Worm (Caenorhabditis elegans) whole organism, young adult: Measurements from ENCODE around the gene npr-31.

Experiments
- B0035.1 ChIP-seq: sonication (generic microtip); optimal IDR thresholded peaks from 2 replicates; lab custom pipeline; 2016; ENCODE audit warnings: missing genetic modification characterization, mild to moderate bottlenecking, missing compliant biosample characterization, missing genotype, missing genetic modification reagents
- F33H1.4 ChIP-seq: fragments of 200-800 bp; sonication (Bioruptor generic); IDR thresholded peaks from 2 replicates; pipeline ENCODE4 v1.3.6; 2022; ENCODE audit warnings: missing genetic modification reagents, missing genetic modification characterization, missing compliant biosample characterization
- F37B4.10 ChIP-seq: fragments of 200-800 bp; sonication (Bioruptor generic); IDR thresholded peaks from 2 replicates; pipeline ENCODE4 v1.3.6; 2022; ENCODE audit warnings: missing genetic modification characterization, missing compliant biosample characterization
- F55B11.4 ChIP-seq: sonication (generic microtip); optimal IDR thresholded peaks from 2 replicates; lab custom pipeline; 2016; ENCODE audit warnings: missing compliant biosample characterization, missing genetic modification characterization, borderline replicate concordance; ENCODE audit not compliant: insufficient read depth
- K11D2.4 ChIP-seq: fragments of 200-800 bp; sonication (Bioruptor generic); IDR thresholded peaks from 2 replicates; pipeline ENCODE4 v1.3.6; 2022; ENCODE audit warnings: missing genetic modification reagents, missing genetic modification characterization, missing compliant biosample characterization
- T07F8.4 ChIP-seq: sonication (generic microtip); optimal IDR thresholded peaks from 2 replicates; lab custom pipeline; 2016; ENCODE audit warnings: mild to moderate bottlenecking, missing genetic modification characterization, moderate library complexity, missing compliant biosample characterization
- Y53G8AR.9 ChIP-seq: fragments of 200-800 bp; sonication (Bioruptor generic); conservative IDR thresholded peaks from 2 replicates; pipeline ENCODE4 v1.3.6; 2022; ENCODE audit warnings: missing genetic modification reagents, missing genetic modification characterization, missing compliant biosample characterization
- Y56A3A.18 ChIP-seq: fragments of 200-800 bp; sonication (Bioruptor generic); IDR thresholded peaks from 2 replicates; pipeline ENCODE4 v1.3.6; 2022; ENCODE audit warnings: missing genetic modification reagents, missing genetic modification characterization, missing compliant biosample characterization
- ZK185.1 ChIP-seq: sonication (generic microtip); optimal IDR thresholded peaks from 2 replicates; lab custom pipeline; 2016; ENCODE audit warnings: mild to moderate bottlenecking, missing genetic modification characterization, missing compliant biosample characterization; ENCODE audit not compliant: poor library complexity, severe bottlenecking
- ama-1 ChIP-seq, 3 experiments: fragments of 150-350 bp in 1 of 3; sonication (generic microtip) in 2 of 3; optimal IDR thresholded peaks; 2 replicates each; lab custom pipeline; 2014 to 2018; ENCODE audit warnings: missing biosample characterization in 2 of 3, missing genetic modification characterization in 2 of 3, missing genetic modification reagents in 2 of 3
- cebp-1 ChIP-seq, 2 experiments: fragments of 200-800 bp in 1 of 2; sonication (Bioruptor generic) in 1 of 2; sonication (generic microtip) in 1 of 2; IDR thresholded peaks in 1 of 2; optimal IDR thresholded peaks in 1 of 2; 2 replicates each; pipeline versions ENCODE4 v1.3.6 to Lab custom; 2017 to 2022; ENCODE audit warnings: missing compliant biosample characterization in 2 of 2, missing genetic modification characterization in 2 of 2, mild to moderate bottlenecking in 1 of 2, missing genetic modification reagents in 1 of 2, moderate library complexity in 1 of 2
- cebp-2 ChIP-seq: fragments of 200-800 bp; sonication (Bioruptor generic); IDR thresholded peaks from 2 replicates; pipeline ENCODE4 v1.3.6; 2022; ENCODE audit warnings: missing genetic modification characterization, missing compliant biosample characterization
- ceh-100 ChIP-seq: fragments of 200-800 bp; sonication (Bioruptor generic); IDR thresholded peaks from 2 replicates; pipeline ENCODE4 v1.3.6; 2022; ENCODE audit warnings: missing genetic modification reagents, missing genetic modification characterization, missing compliant biosample characterization
- ceh-27 ChIP-seq: fragments of 200-800 bp; sonication (Bioruptor generic); optimal IDR thresholded peaks from 2 replicates; lab custom pipeline; 2018; ENCODE audit warnings: mild to moderate bottlenecking, missing genetic modification characterization, moderate library complexity, missing compliant biosample characterization
- die-1 ChIP-seq: sonication (generic microtip); optimal IDR thresholded peaks from 2 replicates; lab custom pipeline; 2016; ENCODE audit warnings: missing genotype, mild to moderate bottlenecking, missing genetic modification characterization, missing compliant biosample characterization
- egl-44 ChIP-seq: fragments of 200-800 bp; sonication (Bioruptor generic); IDR thresholded peaks from 2 replicates; pipeline ENCODE4 v1.3.6; 2022; ENCODE audit warnings: missing genetic modification reagents, missing genetic modification characterization, missing compliant biosample characterization
- egrh-3 ChIP-seq: fragments of 200-800 bp; sonication (Bioruptor generic); IDR thresholded peaks from 2 replicates; pipeline ENCODE4 v1.3.6; 2022; ENCODE audit warnings: missing genetic modification reagents, missing genetic modification characterization, missing compliant biosample characterization
- lin-26 ChIP-seq: fragments of 200-800 bp; sonication (Bioruptor generic); IDR thresholded peaks from 2 replicates; pipeline ENCODE4 v1.3.6; 2022; ENCODE audit warnings: missing genetic modification reagents, missing genetic modification characterization, missing compliant biosample characterization
- lin-35 ChIP-seq, 3 experiments: fragments of 150-350 bp in 2 of 3; sonication (generic microtip) in 1 of 3; optimal IDR thresholded peaks; 2 replicates each; lab custom pipeline; 2014 to 2018; ENCODE audit warnings: missing biosample characterization in 3 of 3, missing genetic modification characterization in 3 of 3, missing genetic modification reagents in 3 of 3
- lir-1 ChIP-seq: fragments of 200-800 bp; sonication (Bioruptor generic); conservative IDR thresholded peaks from 2 replicates; pipeline ENCODE4 v1.3.6; 2022; ENCODE audit warnings: missing genetic modification reagents, missing genetic modification characterization, missing compliant biosample characterization
- madf-3 ChIP-seq: fragments of 200-800 bp; sonication (Bioruptor generic); IDR thresholded peaks from 2 replicates; pipeline ENCODE4 v1.3.6; 2022; ENCODE audit warnings: missing genetic modification reagents, missing genetic modification characterization, missing compliant biosample characterization
- mel-28 ChIP-seq: sonication (generic microtip); optimal IDR thresholded peaks from 2 replicates; lab custom pipeline; 2016; ENCODE audit warnings: borderline replicate concordance, mild to moderate bottlenecking, missing genetic modification characterization, missing compliant biosample characterization
- nfya-1 ChIP-seq: sonication (generic microtip); optimal IDR thresholded peaks from 2 replicates; lab custom pipeline; 2017; ENCODE audit warnings: antibody characterized with exemption, missing compliant biosample characterization, missing genetic modification characterization, borderline replicate concordance; ENCODE audit not compliant: insufficient read depth
- nfyb-1 ChIP-seq: fragments of 200-800 bp; sonication (Bioruptor generic); IDR thresholded peaks from 2 replicates; pipeline ENCODE4 v1.3.6; 2022; ENCODE audit warnings: missing genetic modification reagents, missing genetic modification characterization, missing compliant biosample characterization
- nhr-179 ChIP-seq: sonication (generic microtip); optimal IDR thresholded peaks from 2 replicates; lab custom pipeline; 2016; ENCODE audit warnings: mild to moderate bottlenecking, missing genetic modification characterization, missing compliant biosample characterization
- nhr-90 ChIP-seq: sonication (generic microtip); optimal IDR thresholded peaks from 2 replicates; lab custom pipeline; 2016; ENCODE audit warnings: missing genotype, mild to moderate bottlenecking, missing genetic modification characterization, missing compliant biosample characterization
- rec-8 ChIP-seq, 2 experiments: sonication (generic microtip); optimal IDR thresholded peaks; 2 replicates each; lab custom pipeline; 2016; ENCODE audit warnings: mild to moderate bottlenecking in 2 of 2, missing genetic modification characterization in 2 of 2, missing genetic modification reagents in 2 of 2, missing genotype in 2 of 2, missing biosample characterization in 1 of 2, missing compliant biosample characterization in 1 of 2, moderate library complexity in 1 of 2
- rpc-1 ChIP-seq, 2 experiments: fragments of 150-350 bp in 1 of 2; sonication (generic microtip) in 1 of 2; optimal IDR thresholded peaks; 2 replicates each; lab custom pipeline; 2014 to 2018; ENCODE audit warnings: missing biosample characterization in 1 of 2, missing genetic modification characterization in 1 of 2, missing genetic modification reagents in 1 of 2, missing genotype in 1 of 2
- snpc-1.1 ChIP-seq: sonication (generic microtip); optimal IDR thresholded peaks from 2 replicates; lab custom pipeline; 2017; ENCODE audit warnings: missing genetic modification characterization, mild to moderate bottlenecking, missing compliant biosample characterization, antibody characterized with exemption, moderate library complexity, missing genotype, missing genetic modification reagents; ENCODE audit not compliant: insufficient read depth
- snpc-1.3 ChIP-seq: sonication (generic microtip); optimal IDR thresholded peaks from 2 replicates; lab custom pipeline; 2017; ENCODE audit warnings: missing genetic modification characterization, mild to moderate bottlenecking, missing compliant biosample characterization, antibody characterized with exemption, moderate library complexity, missing genotype, missing genetic modification reagents; ENCODE audit not compliant: insufficient read depth
- snpc-4 ChIP-seq, 5 experiments: fragments of 150-350 bp in 1 of 5; sonication (generic microtip) in 4 of 5; optimal IDR thresholded peaks; 2 replicates each; lab custom pipeline; 2014 to 2018; ENCODE audit warnings: missing genetic modification characterization in 5 of 5, missing biosample characterization in 3 of 5, antibody characterized with exemption in 2 of 5, mild to moderate bottlenecking in 2 of 5, missing compliant biosample characterization in 2 of 5, missing genotype in 2 of 5, moderate library complexity in 2 of 5, missing genetic modification reagents in 1 of 5
- tbx-9 ChIP-seq: sonication (generic microtip); optimal IDR thresholded peaks from 2 replicates; lab custom pipeline; 2016; ENCODE audit warnings: borderline replicate concordance, missing genetic modification characterization, inconsistent platforms, missing compliant biosample characterization
- unc-130 ChIP-seq: sonication (generic microtip); optimal IDR thresholded peaks from 2 replicates; lab custom pipeline; 2016; ENCODE audit warnings: missing genetic modification reagents, missing genetic modification characterization, missing compliant biosample characterization
- zfh-2 ChIP-seq: fragments of 200-800 bp; sonication (Bioruptor generic); conservative IDR thresholded peaks from 2 replicates; pipeline ENCODE4 v1.3.6; 2022; ENCODE audit warnings: missing genetic modification reagents, missing genetic modification characterization, missing compliant biosample characterization

npr-31 gene

DNA sequence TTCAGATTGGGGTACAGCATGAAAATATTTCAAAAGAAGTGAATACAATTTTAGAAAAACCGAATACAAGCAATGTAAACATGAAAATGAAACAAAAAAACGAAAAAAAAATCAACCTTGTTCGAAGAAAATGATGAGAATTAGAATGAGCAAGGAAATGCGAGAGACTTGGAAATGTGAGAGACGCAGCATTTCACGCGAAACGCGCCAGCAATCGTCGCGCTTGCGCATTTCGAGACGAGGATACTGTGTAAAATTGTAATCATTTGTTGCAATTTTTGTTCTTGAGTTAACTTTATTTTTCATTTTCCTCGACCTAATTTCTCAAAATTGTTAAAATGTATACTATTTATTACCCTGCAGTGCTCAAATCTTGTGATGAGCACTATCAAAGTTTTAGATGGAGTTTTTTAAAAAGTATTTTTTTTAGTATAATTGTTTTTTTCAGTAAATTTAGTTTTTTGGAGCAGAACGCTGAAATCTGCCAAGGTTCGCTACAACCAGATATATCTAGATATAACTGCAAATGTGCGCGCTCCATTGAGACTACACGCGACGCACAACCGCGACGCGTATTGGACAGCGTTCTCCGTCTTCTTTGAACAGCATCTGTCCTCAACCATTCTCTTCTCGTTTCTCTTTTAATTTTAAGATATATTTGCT is 7.7 kb downstream of the npr-31 start, which contains the start of gene fust-1 (continued):
- TF ChIP-seq B0035.1 (peak; percentile 42), tbx-9 (tag; lab: Kevin White, UChicago) (no peak), mel-28 (tag; lab: Kevin White, UChicago) (no peak), nfyb-1 (GFP tag; lab: Robert Waterston, UW) (peak; percentile 96), F37B4.10 (GFP tag; lab: Robert Waterston, UW) (no peak), madf-3 (peak; percentile 95), lir-1 (peak; percentile 88), snpc-1.3 (tag; lab: Kevin White, UChicago) (peak; percentile 95), die-1 (tag; lab: Kevin White, UChicago) (peak; percentile 14), ZK185.1 (tag; lab: Kevin White, UChicago) (peak; percentile 94), nhr-179 (tag; lab: Kevin White, UChicago) (no peak), zfh-2 (GFP tag; lab: Robert Waterston, UW) (no peak), snpc-1.1 (tag; lab: Kevin White, UChicago) (peak; percentile 79), ceh-27 (GFP tag; lab: Kevin White, UChicago) (peak; percentile 90), egrh-3 (GFP tag; lab: Robert Waterston, UW) (no peak; the same call in 1 of the 2 replicates), cebp-2 (GFP tag; lab: Robert Waterston, UW) (0 out of 2 replicates have a peak, but pooled peaks have one; percentile 60), nhr-90 (tag; lab: Kevin White, UChicago) (peak; percentile 22), F33H1.4 (peak; percentile 82), Y56A3A.18 (GFP tag; lab: Robert Waterston, UW) (peak; percentile 87), nfya-1 (tag; lab: Kevin White, UChicago) (no peak), ceh-100 (GFP tag; lab: Robert Waterston, UW) (peak; percentile 88), cebp-1 (GFP tag; IDR thresholded peaks at IDR 0.05; lab: Robert Waterston, UW) (peak; percentile 29; the same call in 1 of the 2 replicates), cebp-1 (tag; optimal IDR thresholded peaks at IDR 0.05; lab: Kevin White, UChicago) (peak; percentile 93), K11D2.4 (GFP tag; lab: Robert Waterston, UW) (peak; percentile 97), rpc-1 (optimal IDR thresholded peaks at IDR 0.05; lab: Kevin White, UChicago) (no peak), rpc-1 (tag; optimal IDR thresholded peaks at IDR 0.05; lab: Kevin White, UChicago) (no peak), ama-1 (optimal IDR thresholded peaks at IDR 0.05; lab: Kevin White, UChicago) (no peak), ama-1 (GFP tag; optimal IDR thresholded peaks at IDR 0.05; lab: Kevin White, UChicago) (peak in 1 of 2 experiments; percentile 15), lin-35 (GFP tag; optimal IDR thresholded peaks at IDR 0.05; lab: Kevin White, UChicago) (peak in 2 of 3 experiments; percentile 80 to 93), rec-8 (tag; optimal IDR thresholded peaks at IDR 0.05; lab: Kevin White, UChicago) (peak in 1 of 2 experiments; percentile 10), snpc-4 (GFP tag; optimal IDR thresholded peaks at IDR 0.05; lab: Kevin White, UChicago) (peak; percentile 58), snpc-4 (tag; optimal IDR thresholded peaks at IDR 0.05; lab: Kevin White, UChicago) (peak; percentile 48 to 89 (median 86)), unc-130 (GFP tag; lab: Kevin White, UChicago) (peak; percentile 68), T07F8.4 (tag; lab: Kevin White, UChicago) (no peak), lin-26 (GFP tag; lab: Robert Waterston, UW) (peak; percentile 44; the same call in 1 of the 2 replicates), F55B11.4 (no peak), Y53G8AR.9 (GFP tag; lab: Robert Waterston, UW) (peak; percentile 98), egl-44 (GFP tag; lab: Robert Waterston, UW) (peak; percentile 75; the same call in 1 of the 2 replicates)
